Fruit fly (Drosophila melanogaster) whole organism: ENCODE results near the gene tHMG2.

Experiments used
- CG8478 ChIP-seq: fragments of >200 bp; optimal IDR thresholded peaks from 2 replicates; lab custom pipeline; 2018; ENCODE audit warnings: inconsistent platforms
- Dll ChIP-seq: fragments of >200 bp; optimal IDR thresholded peaks from 2 replicates; lab custom pipeline; 2017
- psq ChIP-seq: fragments of >200 bp; optimal IDR thresholded peaks from 2 replicates; lab custom pipeline; 2017

DNA sequence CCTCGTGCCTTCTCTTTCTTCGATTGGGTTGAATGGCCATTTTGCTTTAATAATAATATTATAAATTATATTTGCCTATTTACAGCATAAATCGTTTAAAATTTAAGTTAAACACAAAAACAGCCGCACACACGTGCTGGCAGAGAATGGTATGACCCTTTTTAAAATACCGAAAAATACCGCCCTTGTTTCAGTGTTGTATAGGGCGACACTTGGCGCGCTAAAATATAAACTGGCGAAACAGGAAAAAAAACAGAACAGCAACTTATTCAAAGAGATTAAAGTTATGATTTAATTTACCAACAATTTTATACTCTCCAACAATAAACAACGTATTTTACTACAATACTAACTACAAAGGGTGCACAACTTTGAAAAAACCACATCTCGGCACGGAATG is 46.3 kb upstream of the tHMG2 start, which contains the start of gene CG12499:
- no peak for TF ChIP-seq CG8478 (lab: Kevin White, UChicago)
- no peak for TF ChIP-seq Dll (lab: Kevin White, UChicago)
- TF ChIP-seq psq: no peak
